Worm (Caenorhabditis elegans) whole organism, late embryonic: ENCODE results near the gene srd-47.
"Not testable (repeated sequence)": the region's sequence is repeated elsewhere in the genome, so short reads cannot be mapped to it uniquely, and the experiment has no call there.

Source experiments
- F13H6.1 ChIP-seq: sonication (generic microtip); optimal IDR thresholded peaks from 2 replicates; lab custom pipeline; 2016; ENCODE audit warnings: missing genetic modification characterization, missing compliant biosample characterization
- K02D7.2 ChIP-seq: sonication (generic microtip); optimal IDR thresholded peaks from 2 replicates; lab custom pipeline; 2017; ENCODE audit warnings: mild to moderate bottlenecking, missing genetic modification characterization, missing compliant biosample characterization
- K09A11.1 ChIP-seq: sonication (generic microtip); optimal IDR thresholded peaks from 2 replicates; lab custom pipeline; 2017; ENCODE audit warnings: antibody characterized with exemption, mild to moderate bottlenecking, missing genetic modification characterization, missing compliant biosample characterization; ENCODE audit not compliant: insufficient read depth
- T23F11.4 ChIP-seq: fragments of 200-800 bp; sonication (Bioruptor generic); optimal IDR thresholded peaks from 2 replicates; lab custom pipeline; 2018; ENCODE audit warnings: mild to moderate bottlenecking, missing genetic modification characterization, missing compliant biosample characterization
- Y22D7AL.16 ChIP-seq: sonication (generic microtip); optimal IDR thresholded peaks from 2 replicates; lab custom pipeline; 2016; ENCODE audit warnings: missing genetic modification characterization, missing compliant biosample characterization
- ama-1 ChIP-seq: fragments of 150-350 bp; optimal IDR thresholded peaks from 2 replicates; lab custom pipeline; 2014
- ceh-14 ChIP-seq: sonication (generic microtip); optimal IDR thresholded peaks from 2 replicates; lab custom pipeline; 2016; ENCODE audit warnings: missing genotype, missing genetic modification characterization, missing compliant biosample characterization
- ceh-22 ChIP-seq: sonication (generic microtip); optimal IDR thresholded peaks from 2 replicates; lab custom pipeline; 2017; ENCODE audit warnings: missing biosample characterization, missing genetic modification characterization
- ceh-30 ChIP-seq: fragments of 150-350 bp; optimal IDR thresholded peaks from 2 replicates; lab custom pipeline; 2014; ENCODE audit warnings: missing biosample characterization, missing genetic modification characterization
- ceh-31 ChIP-seq: sonication (generic microtip); optimal IDR thresholded peaks from 2 replicates; lab custom pipeline; 2016; ENCODE audit warnings: missing genetic modification characterization, missing compliant biosample characterization
- ceh-48 ChIP-seq: sonication (generic microtip); optimal IDR thresholded peaks from 2 replicates; lab custom pipeline; 2016; ENCODE audit warnings: missing genetic modification characterization, inconsistent platforms, missing compliant biosample characterization
- che-1 ChIP-seq: sonication (generic microtip); optimal IDR thresholded peaks from 2 replicates; lab custom pipeline; 2016; ENCODE audit warnings: mild to moderate bottlenecking, missing genetic modification characterization, missing compliant biosample characterization
- dve-1 ChIP-seq: sonication (generic microtip); optimal IDR thresholded peaks from 2 replicates; lab custom pipeline; 2017; ENCODE audit warnings: antibody characterized with exemption, mild to moderate bottlenecking, missing genetic modification characterization, missing compliant biosample characterization
- elt-2 ChIP-seq: sonication (generic microtip); optimal IDR thresholded peaks from 2 replicates; lab custom pipeline; 2016; ENCODE audit warnings: missing genetic modification reagents, missing genetic modification characterization, missing compliant biosample characterization
- fax-1 ChIP-seq: sonication (generic microtip); optimal IDR thresholded peaks from 2 replicates; lab custom pipeline; 2016; ENCODE audit warnings: missing genotype, missing genetic modification characterization, missing compliant biosample characterization
- hlh-13 ChIP-seq: fragments of 200-800 bp; sonication (Bioruptor generic); optimal IDR thresholded peaks from 2 replicates; lab custom pipeline; 2018; ENCODE audit warnings: mild to moderate bottlenecking, missing genetic modification characterization, missing compliant biosample characterization
- hlh-30 ChIP-seq: sonication (generic microtip); optimal IDR thresholded peaks from 2 replicates; lab custom pipeline; 2017; ENCODE audit warnings: antibody characterized with exemption, missing genetic modification characterization, missing compliant biosample characterization; ENCODE audit not compliant: insufficient read depth
- hlh-6 ChIP-seq: sonication (generic microtip); optimal IDR thresholded peaks from 2 replicates; lab custom pipeline; 2016; ENCODE audit warnings: missing genotype, missing genetic modification characterization, missing compliant biosample characterization
- lin-11 ChIP-seq: fragments of 200-800 bp; sonication (Bioruptor generic); optimal IDR thresholded peaks from 2 replicates; lab custom pipeline; 2018; ENCODE audit warnings: mild to moderate bottlenecking, missing genetic modification characterization, missing compliant biosample characterization
- madf-2 ChIP-seq: sonication (generic microtip); optimal IDR thresholded peaks from 2 replicates; lab custom pipeline; 2017; ENCODE audit warnings: missing genetic modification characterization, missing compliant biosample characterization
- nfya-1 ChIP-seq: sonication (generic microtip); optimal IDR thresholded peaks from 2 replicates; lab custom pipeline; 2017; ENCODE audit warnings: missing genetic modification characterization, mild to moderate bottlenecking, missing compliant biosample characterization, antibody characterized with exemption, moderate library complexity
- nhr-11 ChIP-seq: fragments of 150-350 bp; optimal IDR thresholded peaks from 2 replicates; lab custom pipeline; 2014; ENCODE audit warnings: missing biosample characterization, missing genetic modification characterization
- odd-2 ChIP-seq: sonication (generic microtip); optimal IDR thresholded peaks from 2 replicates; lab custom pipeline; 2017; ENCODE audit warnings: antibody characterized with exemption, mild to moderate bottlenecking, missing genetic modification characterization, missing compliant biosample characterization
- pat-9 ChIP-seq: fragments of 200-800 bp; sonication (Bioruptor generic); optimal IDR thresholded peaks from 2 replicates; lab custom pipeline; 2018; ENCODE audit warnings: mild to moderate bottlenecking, missing genetic modification characterization, moderate library complexity, missing compliant biosample characterization
- pax-1 ChIP-seq: fragments of 150-350 bp; optimal IDR thresholded peaks from 2 replicates; lab custom pipeline; 2014; ENCODE audit warnings: missing biosample characterization, missing genetic modification characterization
- pha-4 ChIP-seq: fragments of 150-350 bp; optimal IDR thresholded peaks from 2 replicates; lab custom pipeline; 2018; ENCODE audit warnings: missing biosample characterization, missing genetic modification reagents, missing genetic modification characterization
- sox-2 ChIP-seq: fragments of 200-800 bp; sonication (Bioruptor generic); IDR thresholded peaks from 2 replicates; pipeline ENCODE4 v1.3.6; 2022; ENCODE audit warnings: missing genetic modification reagents, missing genetic modification characterization, missing compliant biosample characterization
- tbx-2 ChIP-seq: sonication (generic microtip); optimal IDR thresholded peaks from 2 replicates; lab custom pipeline; 2016; ENCODE audit warnings: missing genetic modification characterization, missing compliant biosample characterization
- ttx-3 ChIP-seq: sonication (generic microtip); optimal IDR thresholded peaks from 2 replicates; lab custom pipeline; 2016; ENCODE audit warnings: missing genetic modification reagents, missing genetic modification characterization, missing compliant biosample characterization
- unc-3 ChIP-seq, 2 experiments: fragments of 200-800 bp in 1 of 2; sonication (Bioruptor generic) in 1 of 2; sonication (generic microtip) in 1 of 2; conservative IDR thresholded peaks in 1 of 2; optimal IDR thresholded peaks in 1 of 2; 2 replicates each; pipeline versions ENCODE4 v1.3.6 to Lab custom; 2016 to 2022; ENCODE audit warnings: missing compliant biosample characterization in 2 of 2, missing genetic modification characterization in 2 of 2, missing genetic modification reagents in 1 of 2
- unc-55 ChIP-seq: sonication (generic microtip); optimal IDR thresholded peaks from 2 replicates; lab custom pipeline; 2017; ENCODE audit warnings: missing biosample characterization, missing genetic modification reagents, missing genetic modification characterization
- unc-86 ChIP-seq: sonication (generic microtip); optimal IDR thresholded peaks from 2 replicates; lab custom pipeline; 2016; ENCODE audit warnings: missing genetic modification characterization, missing compliant biosample characterization

The srd-47 gene

DNA sequence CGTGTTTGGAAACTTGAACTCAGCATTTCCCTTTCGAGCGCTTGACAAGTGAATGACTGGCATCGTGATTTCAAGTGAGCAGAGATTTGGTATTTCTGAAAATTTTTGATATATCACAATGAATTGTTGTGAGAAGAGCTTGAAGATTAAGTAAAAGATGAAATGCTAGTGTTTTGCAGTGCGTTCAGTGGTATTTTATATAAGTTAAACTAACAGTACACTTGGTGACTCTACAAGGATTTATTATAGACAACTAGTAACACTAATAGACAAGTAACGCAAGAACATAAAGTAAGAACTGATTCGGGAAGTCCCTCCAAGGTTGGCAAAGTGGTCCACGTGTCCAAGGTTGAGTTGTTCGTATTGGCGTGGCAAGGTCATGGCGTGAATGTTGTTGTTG is 30.7 kb upstream of the srd-47 start, which contains the start of gene dot-1.3:
Gene dot-1.3 (minus strand): TSS at position 101 of the 400 bp plus-strand sequence.
- TF ChIP-seq odd-2 (tag; lab: Kevin White, UChicago); elt-2; ceh-22: not testable (repeated sequence)

DNA sequence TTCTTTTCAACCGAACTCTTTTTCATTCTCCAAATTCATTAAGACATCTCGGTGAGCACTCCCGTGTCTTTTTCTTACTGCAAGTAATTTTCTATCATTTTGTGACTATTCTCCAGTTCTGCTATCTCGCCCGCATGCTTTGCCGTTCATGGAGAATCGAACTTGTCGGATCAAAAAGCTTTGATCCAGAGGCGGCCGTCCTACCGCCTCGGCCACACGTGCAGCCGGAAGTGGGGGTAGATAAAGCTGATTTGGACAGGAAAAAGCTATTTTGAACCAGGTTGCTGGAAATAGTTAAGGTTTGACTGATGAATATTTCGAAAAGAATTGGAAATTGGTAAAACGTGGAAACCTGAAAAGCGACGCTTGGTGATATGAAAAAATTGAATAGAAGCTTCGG is 29.2 kb upstream of the srd-47 start:
- TF ChIP-seq Y22D7AL.16 (tag; lab: Kevin White, UChicago) (no peak), dve-1 (tag; lab: Kevin White, UChicago) (no peak), nhr-11 (no peak), che-1 (tag; lab: Kevin White, UChicago) (no peak), hlh-30 (no peak), sox-2 (no peak), T23F11.4 (GFP tag; lab: Kevin White, UChicago) (no peak), pax-1 (tag; lab: Kevin White, UChicago) (no peak)
- TF ChIP-seq, all 69 proteins: peak for 0

DNA sequence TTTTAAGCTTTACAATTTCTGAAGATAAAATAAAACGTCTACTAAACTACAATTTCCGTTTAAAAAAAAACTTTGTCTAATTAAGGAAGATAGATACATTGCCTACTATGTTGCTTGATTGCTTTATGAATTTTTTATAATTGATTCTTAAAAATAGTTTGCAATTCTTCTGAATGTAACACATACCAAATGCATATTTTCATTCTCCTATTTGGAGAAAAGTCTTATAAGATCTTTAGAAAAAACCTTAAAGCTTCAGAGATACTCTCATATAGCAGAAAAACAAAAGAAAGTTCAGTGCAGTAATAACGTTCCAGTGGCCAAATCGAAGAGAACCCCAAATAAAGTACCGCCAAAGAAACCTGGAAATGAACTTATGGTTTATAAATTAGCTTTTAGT is 26.9 kb upstream of the srd-47 start, which contains the start of gene phf-32:
Gene phf-32 (plus strand): TSS at position 301 of the 400 bp plus-strand sequence.
- TF ChIP-seq ceh-22: no peak
- TF ChIP-seq F13H6.1 (tag; lab: Kevin White, UChicago): no peak
- TF ChIP-seq pat-9 (tag; lab: Kevin White, UChicago): no peak
- TF ChIP-seq ceh-31 (tag; lab: Kevin White, UChicago): no peak
- no peak for TF ChIP-seq pax-1 (tag; lab: Kevin White, UChicago)
- no peak for TF ChIP-seq ceh-14 (tag; lab: Kevin White, UChicago)
- no peak for TF ChIP-seq hlh-13 (GFP tag; lab: Kevin White, UChicago)
- no peak for TF ChIP-seq nfya-1 (tag; lab: Kevin White, UChicago)
- TF ChIP-seq madf-2 (tag; lab: Kevin White, UChicago): no peak
- no peak for TF ChIP-seq tbx-2 (tag; lab: Kevin White, UChicago)
- TF ChIP-seq unc-86 (tag; lab: Kevin White, UChicago): no peak
- TF ChIP-seq fax-1 (tag; lab: Kevin White, UChicago): no peak
- no peak for TF ChIP-seq pha-4 (tag; lab: Kevin White, UChicago)
- TF ChIP-seq ceh-48 (tag; lab: Kevin White, UChicago): no peak

DNA sequence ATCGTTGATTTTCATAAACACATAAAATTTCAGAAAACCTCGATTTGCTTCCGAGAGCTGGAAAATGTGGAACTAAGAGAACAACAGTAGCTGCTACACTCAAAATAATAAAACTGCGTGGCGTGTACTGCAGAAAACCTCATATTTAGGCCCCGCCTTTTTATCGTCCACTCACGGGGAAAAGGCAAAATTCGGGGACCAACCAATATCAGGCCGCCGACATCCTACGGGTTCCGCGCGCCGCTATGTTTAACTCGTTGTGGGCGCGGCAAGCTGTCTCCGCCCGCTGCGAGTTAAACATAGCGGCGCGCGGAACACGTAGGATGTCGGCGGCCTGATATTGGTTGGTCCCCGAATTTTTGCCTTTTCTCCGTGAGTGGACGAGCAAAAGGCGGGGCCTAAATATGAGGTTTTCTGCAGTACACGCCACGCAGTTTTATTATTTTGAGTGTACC is 25.4 kb upstream of the srd-47 start, which contains the start of gene F17A2.16:
Gene F17A2.16 (plus strand): TSS at position 405 of the 455 bp plus-strand sequence.
- TF ChIP-seq fax-1 (tag; lab: Kevin White, UChicago); odd-2 (tag; lab: Kevin White, UChicago); unc-55: not testable (repeated sequence)

DNA sequence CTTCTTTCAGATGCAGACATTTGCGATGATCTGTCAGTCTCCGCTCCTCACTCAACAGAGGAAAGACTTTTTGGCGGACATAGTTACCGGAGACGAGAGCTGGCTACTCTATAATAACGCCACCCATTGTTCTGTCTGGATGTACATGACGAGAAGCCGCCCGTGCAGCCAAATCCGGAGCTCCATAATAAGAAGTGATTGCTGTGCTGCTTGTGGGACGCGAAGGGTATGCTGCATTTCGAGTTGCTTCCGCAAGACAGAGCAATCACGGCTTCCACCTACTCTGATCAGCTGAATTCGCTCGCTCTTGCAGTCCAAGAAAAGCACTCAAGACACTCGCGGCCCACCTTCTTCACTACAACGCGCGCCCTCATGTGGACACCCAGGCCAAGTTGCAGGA is 19.7 kb upstream of the srd-47 start:
- TF ChIP-seq ceh-30 (tag; lab: Kevin White, UChicago) (no peak), K02D7.2 (tag; lab: Kevin White, UChicago) (no peak), unc-3 (GFP tag; conservative IDR thresholded peaks at IDR 0.05; lab: Robert Waterston, UW) (no peak), unc-3 (tag; optimal IDR thresholded peaks at IDR 0.05; lab: Kevin White, UChicago) (no peak), che-1 (tag; lab: Kevin White, UChicago) (no peak), hlh-6 (tag; lab: Kevin White, UChicago) (no peak), ttx-3 (tag; lab: Kevin White, UChicago) (no peak), lin-11 (tag; lab: Kevin White, UChicago) (no peak), unc-55 (no peak), K09A11.1 (tag; lab: Kevin White, UChicago) (no peak), ama-1 (no peak), tbx-2 (tag; lab: Kevin White, UChicago) (no peak)
